Worm (Caenorhabditis elegans): ENCODE results near the gene F26F12.2.

DNA sequence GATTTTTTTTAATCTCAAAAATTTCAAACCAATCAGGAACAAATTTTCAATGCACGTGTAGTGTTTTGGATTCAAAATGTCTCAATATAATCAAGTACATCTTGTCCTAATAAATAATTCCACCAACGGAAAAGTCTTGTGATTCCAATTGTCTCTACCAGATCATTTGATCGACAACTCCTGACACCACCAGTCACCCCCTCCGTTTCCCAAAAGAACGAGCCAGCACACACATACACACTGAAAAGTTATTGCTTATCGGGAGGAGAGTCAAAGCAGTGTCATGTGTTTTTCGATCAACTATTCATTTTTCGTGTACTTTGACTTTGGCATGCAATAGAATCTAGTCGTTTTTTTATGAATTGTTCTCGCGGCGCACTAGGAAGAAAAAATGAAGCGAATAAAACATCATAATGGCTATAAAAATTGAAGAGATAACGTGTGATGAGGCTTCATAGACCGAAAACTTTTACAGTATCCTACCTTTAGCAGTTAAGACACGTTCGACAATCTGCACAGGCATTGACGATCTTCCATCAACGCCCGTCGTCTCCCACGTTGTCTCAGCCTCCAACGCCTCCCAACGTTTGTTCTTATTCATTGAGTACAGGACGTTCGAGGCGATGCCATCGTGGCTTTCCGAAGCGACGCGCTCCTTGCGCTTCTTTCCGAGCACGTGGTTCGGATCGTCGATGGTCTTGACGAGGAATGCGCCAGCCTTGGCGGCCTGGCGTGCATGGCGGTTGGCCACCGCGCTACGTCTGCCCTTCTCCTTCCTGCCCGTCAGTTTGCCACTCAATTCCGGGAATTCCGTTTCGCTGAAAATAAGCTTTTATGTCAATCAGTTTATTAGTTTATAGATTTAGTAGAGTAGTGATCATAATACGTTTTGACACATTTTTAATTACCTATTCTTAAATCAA is 5.3 kb upstream of the F26F12.2 start:
- no peak for TF ChIP-seq nhr-237 (tag; optimal IDR thresholded peaks at IDR 0.05)
- TF ChIP-seq mep-1 (tag; optimal IDR thresholded peaks at IDR 0.05) = no peak
- no peak for TF ChIP-seq lsy-2 (tag; optimal IDR thresholded peaks at IDR 0.05)
- no peak for TF ChIP-seq blmp-1 (tag; optimal IDR thresholded peaks at IDR 0.05)
- TF ChIP-seq lin-13 (tag; optimal IDR thresholded peaks at IDR 0.05) = no peak
- no peak for TF ChIP-seq pha-4 (tag; optimal IDR thresholded peaks at IDR 0.05)
- no peak for TF ChIP-seq tbx-8 (GFP tag; optimal IDR thresholded peaks at IDR 0.05)
- TF ChIP-seq hlh-1 (tag; optimal IDR thresholded peaks at IDR 0.05) = no peak
- no peak for TF ChIP-seq elt-1 (tag; optimal IDR thresholded peaks at IDR 0.05; ENCODE audit: borderline replicate concordance, insufficient read depth)
- no peak for TF ChIP-seq elt-3 (tag; optimal IDR thresholded peaks at IDR 0.05)
- TF ChIP-seq snpc-4 (tag; optimal IDR thresholded peaks at IDR 0.05) = no peak
- no peak for TF ChIP-seq unc-39 (tag; optimal IDR thresholded peaks at IDR 0.05)
- no peak for TF ChIP-seq unc-62 (GFP tag; optimal IDR thresholded peaks at IDR 0.05)
- no peak for TF ChIP-seq nhr-12 (tag; optimal IDR thresholded peaks at IDR 0.05)
